Worm (Caenorhabditis elegans) whole organism, early embryonic: ENCODE data around the gene hsp-43.

Experiments used
- B0310.2 ChIP-seq: sonication (generic microtip); optimal IDR thresholded peaks from 2 replicates; lab custom pipeline; 2016; ENCODE audit warnings: mild to moderate bottlenecking, missing genetic modification characterization, missing compliant biosample characterization
- F13C5.2 ChIP-seq: sonication (generic microtip); optimal IDR thresholded peaks from 2 replicates; lab custom pipeline; 2017; ENCODE audit warnings: mild to moderate bottlenecking, missing genetic modification characterization, inconsistent platforms, missing compliant biosample characterization
- aly-1 ChIP-seq: sonication (generic microtip); optimal IDR thresholded peaks from 2 replicates; lab custom pipeline; 2016; ENCODE audit warnings: missing genetic modification characterization, missing compliant biosample characterization
- ama-1 ChIP-seq: fragments of 150-350 bp; optimal IDR thresholded peaks from 2 replicates; lab custom pipeline; 2014
- ceh-13 ChIP-seq: fragments of 200-800 bp; sonication (Bioruptor generic); optimal IDR thresholded peaks from 2 replicates; lab custom pipeline; 2018; ENCODE audit warnings: mild to moderate bottlenecking, missing genetic modification characterization, missing compliant biosample characterization
- ceh-36 ChIP-seq: sonication (generic microtip); optimal IDR thresholded peaks from 2 replicates; lab custom pipeline; 2016; ENCODE audit warnings: missing genetic modification characterization, inconsistent platforms, missing compliant biosample characterization
- ets-7 ChIP-seq: sonication (generic microtip); optimal IDR thresholded peaks from 2 replicates; lab custom pipeline; 2016; ENCODE audit warnings: missing genotype, missing genetic modification characterization, missing compliant biosample characterization
- flt-1 ChIP-seq: fragments of 200-800 bp; sonication (Bioruptor generic); IDR thresholded peaks from 2 replicates; pipeline ENCODE4 v1.3.6; 2022; ENCODE audit warnings: missing genetic modification characterization, missing compliant biosample characterization
- hmbx-1 ChIP-seq: sonication (generic microtip); optimal IDR thresholded peaks from 2 replicates; lab custom pipeline; 2016; ENCODE audit warnings: mild to moderate bottlenecking, missing genetic modification characterization, missing compliant biosample characterization
- hmg-4 ChIP-seq: fragments of 200-800 bp; sonication (Bioruptor generic); optimal IDR thresholded peaks from 2 replicates; lab custom pipeline; 2018; ENCODE audit warnings: mild to moderate bottlenecking, missing genetic modification characterization, missing compliant biosample characterization
- hnd-1 ChIP-seq: sonication (generic microtip); optimal IDR thresholded peaks from 2 replicates; lab custom pipeline; 2016; ENCODE audit warnings: missing genetic modification characterization, missing compliant biosample characterization
- pes-1 ChIP-seq: fragments of 200-800 bp; sonication (Bioruptor generic); IDR thresholded peaks from 2 replicates; pipeline ENCODE4 v1.3.6; 2022; ENCODE audit warnings: missing genetic modification reagents, missing genetic modification characterization, missing compliant biosample characterization
- scrt-1 ChIP-seq: fragments of 200-800 bp; sonication (Bioruptor generic); IDR thresholded peaks from 2 replicates; pipeline ENCODE4 v1.3.6; 2022; ENCODE audit warnings: missing genetic modification characterization, missing compliant biosample characterization
- sea-1 ChIP-seq: fragments of 200-800 bp; sonication (Bioruptor generic); conservative IDR thresholded peaks from 2 replicates; pipeline ENCODE4 v1.3.6; 2022; ENCODE audit warnings: missing genetic modification characterization, missing compliant biosample characterization
- tbx-11 ChIP-seq: fragments of 200-800 bp; sonication (Bioruptor generic); IDR thresholded peaks from 2 replicates; pipeline ENCODE4 v1.3.6; 2022; ENCODE audit warnings: missing genetic modification characterization, missing compliant biosample characterization
- tbx-37 ChIP-seq: fragments of 200-800 bp; sonication (Bioruptor generic); conservative IDR thresholded peaks from 2 replicates; pipeline ENCODE4 v1.3.6; 2022; ENCODE audit warnings: missing genetic modification reagents, missing genetic modification characterization, missing compliant biosample characterization
- tra-4 ChIP-seq: sonication (generic microtip); optimal IDR thresholded peaks from 2 replicates; lab custom pipeline; 2017; ENCODE audit warnings: missing genetic modification characterization, missing compliant biosample characterization

hsp-43 gene

ce11 chrX:6216551-6216950 is 18.8 kb downstream of the hsp-43 start, which contains the start of gene lrch-1:
lrch-1 (minus strand) TSS chrX:6216651.
- TF ChIP-seq flt-1 (GFP tag; lab: Robert Waterston, UW) (no peak), pes-1 (GFP tag; lab: Robert Waterston, UW) (no peak), ets-7 (no peak), tbx-11 (no peak), tra-4 (tag; lab: Kevin White, UChicago) (no peak), aly-1 (tag; lab: Kevin White, UChicago) (no peak), hmg-4 (GFP tag; lab: Kevin White, UChicago) (no peak), tbx-37 (GFP tag; lab: Robert Waterston, UW) (no peak), ama-1 (lab: Kevin White, UChicago) (no peak), hnd-1 (tag; lab: Kevin White, UChicago) (no peak), B0310.2 (tag; lab: Kevin White, UChicago) (no peak), hmbx-1 (no peak), sea-1 (no peak), ceh-36 (tag; lab: Kevin White, UChicago) (no peak), F13C5.2 (tag; lab: Kevin White, UChicago) (no peak), ceh-13 (GFP tag; lab: Kevin White, UChicago) (no peak), scrt-1 (GFP tag; lab: Robert Waterston, UW) (no peak)

ce11 chrX:6211322-6211820 is 24.0 kb downstream of the hsp-43 start:
- no peak for TF ChIP-seq F13C5.2 (tag; lab: Kevin White, UChicago)
- no peak for TF ChIP-seq scrt-1 (GFP tag; lab: Robert Waterston, UW)
- no peak for TF ChIP-seq ceh-36 (tag; lab: Kevin White, UChicago)
- no peak for TF ChIP-seq B0310.2 (tag; lab: Kevin White, UChicago)
- TF ChIP-seq sea-1 = no peak
- TF ChIP-seq hnd-1 (tag; lab: Kevin White, UChicago) = no peak
- no peak for TF ChIP-seq hmbx-1
- TF ChIP-seq pes-1 (GFP tag; lab: Robert Waterston, UW) = no peak
- TF ChIP-seq tbx-37 (GFP tag; lab: Robert Waterston, UW) = no peak
- TF ChIP-seq ets-7 = no peak

- TF ChIP-seq tra-4 (tag; lab: Kevin White, UChicago) = no peak
- no peak for TF ChIP-seq tbx-37 (GFP tag; lab: Robert Waterston, UW)
- TF ChIP-seq hnd-1 (tag; lab: Kevin White, UChicago) = no peak
- no peak for TF ChIP-seq ceh-36 (tag; lab: Kevin White, UChicago)
- TF ChIP-seq hmbx-1 = no peak
- no peak for TF ChIP-seq scrt-1 (GFP tag; lab: Robert Waterston, UW)
- TF ChIP-seq flt-1 (GFP tag; lab: Robert Waterston, UW) = no peak
- no peak for TF ChIP-seq F13C5.2 (tag; lab: Kevin White, UChicago)
Observed at ce11 chrX:6208463-6208862, 26.9 kb downstream of the hsp-43 start, which contains the start of gene C14F11.7. C14F11.7 (minus strand) TSS chrX:6208563.

- TF ChIP-seq hmbx-1 (peak; percentile 85), ceh-13 (GFP tag; lab: Kevin White, UChicago) (peak; percentile 93), tbx-37 (GFP tag; lab: Robert Waterston, UW) (peak; percentile 98), sea-1 (peak; percentile 98), ets-7 (peak; percentile 96), B0310.2 (tag; lab: Kevin White, UChicago) (peak; percentile 96), F13C5.2 (tag; lab: Kevin White, UChicago) (peak; percentile 99), tra-4 (tag; lab: Kevin White, UChicago) (peak; percentile 95), pes-1 (GFP tag; lab: Robert Waterston, UW) (peak; percentile 98), flt-1 (GFP tag; lab: Robert Waterston, UW) (peak; percentile 95), ama-1 (lab: Kevin White, UChicago) (peak; percentile 58), hnd-1 (tag; lab: Kevin White, UChicago) (peak; percentile 95), hmg-4 (GFP tag; lab: Kevin White, UChicago) (peak; percentile 100), scrt-1 (GFP tag; lab: Robert Waterston, UW) (peak; percentile 94), aly-1 (tag; lab: Kevin White, UChicago) (peak; percentile 98), tbx-11 (peak; percentile 97), ceh-36 (tag; lab: Kevin White, UChicago) (peak; percentile 93)
Observed at ce11 chrX:6207687-6208088, 27.7 kb downstream of the hsp-43 start, which contains the start of gene T13C5.6. T13C5.6 (minus strand) TSS chrX:6207687.

ce11 chrX:6206305-6206704 is 29.0 kb downstream of the hsp-43 start, which contains the start of gene mtp-18:
mtp-18 (minus strand) TSS chrX:6206405.
- TF ChIP-seq ets-7 (no peak), ceh-36 (tag; lab: Kevin White, UChicago) (no peak), tbx-11 (no peak), sea-1 (no peak), ama-1 (lab: Kevin White, UChicago) (no peak), hnd-1 (tag; lab: Kevin White, UChicago) (no peak), hmg-4 (GFP tag; lab: Kevin White, UChicago) (no peak), pes-1 (GFP tag; lab: Robert Waterston, UW) (no peak), hmbx-1 (no peak), tra-4 (tag; lab: Kevin White, UChicago) (no peak), scrt-1 (GFP tag; lab: Robert Waterston, UW) (no peak), tbx-37 (GFP tag; lab: Robert Waterston, UW) (no peak), F13C5.2 (tag; lab: Kevin White, UChicago) (no peak)

- TF ChIP-seq ceh-36 (tag; lab: Kevin White, UChicago) (no peak), sea-1 (no peak)
Observed at ce11 chrX:6205325-6205724, 30.0 kb downstream of the hsp-43 start.

ce11 chrX:6204696-6205232 is 30.6 kb downstream of the hsp-43 start, which contains the start of gene bca-1:
bca-1 (minus strand) TSS chrX:6204746.
- no peak for TF ChIP-seq flt-1 (GFP tag; lab: Robert Waterston, UW)
- no peak for TF ChIP-seq pes-1 (GFP tag; lab: Robert Waterston, UW)
- no peak for TF ChIP-seq ceh-36 (tag; lab: Kevin White, UChicago)
- TF ChIP-seq ets-7 = no peak
- no peak for TF ChIP-seq tra-4 (tag; lab: Kevin White, UChicago)
- TF ChIP-seq scrt-1 (GFP tag; lab: Robert Waterston, UW) = no peak
- no peak for TF ChIP-seq aly-1 (tag; lab: Kevin White, UChicago)
- TF ChIP-seq ama-1 (lab: Kevin White, UChicago) = no peak
